Worm (Caenorhabditis elegans) whole organism, L2 larva: Measurements from ENCODE around the gene F36H5.13.

Experiments used
- C34F6.9 ChIP-seq: fragments of 150-350 bp; optimal IDR thresholded peaks from 2 replicates; lab custom pipeline; 2014; ENCODE audit warnings: missing biosample characterization, missing genetic modification characterization
- R02D3.7 ChIP-seq: fragments of 150-350 bp; optimal IDR thresholded peaks from 2 replicates; lab custom pipeline; 2014; ENCODE audit warnings: missing biosample characterization, missing genetic modification characterization
- ZK546.5 ChIP-seq: sonication (generic microtip); optimal IDR thresholded peaks from 2 replicates; lab custom pipeline; 2017; ENCODE audit warnings: missing biosample characterization, missing genetic modification characterization
- alr-1 ChIP-seq: fragments of 150-350 bp; optimal IDR thresholded peaks from 2 replicates; lab custom pipeline; 2014; ENCODE audit warnings: missing biosample characterization, missing genetic modification characterization
- aly-2 ChIP-seq: fragments of 150-350 bp; optimal IDR thresholded peaks from 2 replicates; lab custom pipeline; 2014; ENCODE audit warnings: missing biosample characterization, missing genetic modification characterization
- ama-1 ChIP-seq: fragments of 150-350 bp; optimal IDR thresholded peaks from 2 replicates; lab custom pipeline; 2018; ENCODE audit warnings: inconsistent platforms
- blmp-1 ChIP-seq: sonication (generic microtip); optimal IDR thresholded peaks from 2 replicates; lab custom pipeline; 2017; ENCODE audit warnings: missing genetic modification characterization, mild to moderate bottlenecking, missing compliant biosample characterization, antibody characterized with exemption, moderate library complexity; ENCODE audit not compliant: insufficient read depth
- ceh-16 ChIP-seq: fragments of 150-350 bp; optimal IDR thresholded peaks from 2 replicates; lab custom pipeline; 2014; ENCODE audit warnings: missing biosample characterization, missing genetic modification characterization
- ceh-82 ChIP-seq: fragments of 150-350 bp; optimal IDR thresholded peaks from 2 replicates; lab custom pipeline; 2014; ENCODE audit warnings: missing biosample characterization, missing genetic modification characterization
- crh-2 ChIP-seq: sonication (generic microtip); optimal IDR thresholded peaks from 2 replicates; lab custom pipeline; 2017; ENCODE audit warnings: missing biosample characterization, missing genetic modification characterization
- dmd-4 ChIP-seq: sonication (generic microtip); optimal IDR thresholded peaks from 2 replicates; lab custom pipeline; 2017; ENCODE audit warnings: missing biosample characterization, missing genetic modification characterization
- egl-27 ChIP-seq: sonication (generic microtip); optimal IDR thresholded peaks from 3 replicates; lab custom pipeline; 2017; ENCODE audit warnings: missing biosample characterization, missing genetic modification reagents, missing genetic modification characterization
- elt-3 ChIP-seq: sonication (generic microtip); optimal IDR thresholded peaks from 2 replicates; lab custom pipeline; 2017; ENCODE audit warnings: missing biosample characterization, missing genetic modification characterization
- fos-1 ChIP-seq: fragments of 150-350 bp; optimal IDR thresholded peaks from 2 replicates; lab custom pipeline; 2014; ENCODE audit warnings: missing biosample characterization, missing genetic modification characterization
- gmeb-1 ChIP-seq: fragments of 150-350 bp; optimal IDR thresholded peaks from 2 replicates; lab custom pipeline; 2014; ENCODE audit warnings: missing biosample characterization, missing genetic modification characterization
- lin-11 ChIP-seq: fragments of 150-350 bp; sonication (generic microtip); optimal IDR thresholded peaks from 2 replicates; lab custom pipeline; 2014; ENCODE audit warnings: missing biosample characterization, missing genetic modification characterization, inconsistent platforms, mixed read lengths
- lin-13 ChIP-seq: fragments of 150-350 bp; optimal IDR thresholded peaks from 2 replicates; lab custom pipeline; 2014; ENCODE audit warnings: missing biosample characterization, missing genetic modification reagents, missing genetic modification characterization
- lin-39 ChIP-seq: fragments of 150-350 bp; optimal IDR thresholded peaks from 2 replicates; lab custom pipeline; 2014; ENCODE audit warnings: missing biosample characterization, missing genetic modification reagents, missing genetic modification characterization
- mab-5 ChIP-seq: fragments of 150-350 bp; optimal IDR thresholded peaks from 2 replicates; lab custom pipeline; 2014; ENCODE audit warnings: missing biosample characterization, missing genetic modification characterization
- mbf-1 ChIP-seq: sonication (generic microtip); optimal IDR thresholded peaks from 2 replicates; lab custom pipeline; 2017; ENCODE audit warnings: missing biosample characterization, missing genetic modification characterization
- mdl-1 ChIP-seq, 2 experiments: fragments of 150-350 bp in 1 of 2; sonication (generic microtip) in 1 of 2; optimal IDR thresholded peaks; 2 replicates each; lab custom pipeline; 2017; ENCODE audit warnings: missing biosample characterization in 2 of 2, missing genetic modification characterization in 2 of 2
- nhr-10 ChIP-seq: sonication (generic microtip); optimal IDR thresholded peaks from 2 replicates; lab custom pipeline; 2017; ENCODE audit warnings: missing biosample characterization, missing genetic modification characterization
- nhr-11 ChIP-seq: fragments of 150-350 bp; optimal IDR thresholded peaks from 2 replicates; lab custom pipeline; 2014; ENCODE audit warnings: missing biosample characterization, missing genetic modification characterization
- nhr-12 ChIP-seq: fragments of 150-350 bp; optimal IDR thresholded peaks from 2 replicates; lab custom pipeline; 2014; ENCODE audit warnings: missing biosample characterization, missing genetic modification characterization
- nhr-129 ChIP-seq: fragments of 150-350 bp; optimal IDR thresholded peaks from 2 replicates; lab custom pipeline; 2014; ENCODE audit warnings: missing biosample characterization, missing genetic modification characterization
- nhr-21 ChIP-seq: fragments of 150-350 bp; optimal IDR thresholded peaks from 2 replicates; lab custom pipeline; 2014; ENCODE audit warnings: missing biosample characterization, missing genetic modification characterization
- nhr-23 ChIP-seq: fragments of 150-350 bp; optimal IDR thresholded peaks from 2 replicates; lab custom pipeline; 2014; ENCODE audit warnings: missing biosample characterization, missing genetic modification reagents, missing genetic modification characterization
- nhr-237 ChIP-seq: fragments of 150-350 bp; optimal IDR thresholded peaks from 2 replicates; lab custom pipeline; 2014; ENCODE audit warnings: missing biosample characterization, missing genetic modification characterization
- nhr-25 ChIP-seq: fragments of 150-350 bp; sonication (generic microtip); optimal IDR thresholded peaks from 3 replicates; lab custom pipeline; 2014; ENCODE audit warnings: missing biosample characterization, missing genetic modification characterization
- peb-1 ChIP-seq: fragments of 150-350 bp; optimal IDR thresholded peaks from 2 replicates; lab custom pipeline; 2014; ENCODE audit warnings: missing biosample characterization, missing genetic modification characterization
- skn-1 ChIP-seq: sonication (generic microtip); optimal IDR thresholded peaks from 2 replicates; lab custom pipeline; 2017; ENCODE audit warnings: missing biosample characterization, missing genetic modification characterization
- sma-3 ChIP-seq: sonication (generic microtip); optimal IDR thresholded peaks from 2 replicates; lab custom pipeline; 2016; ENCODE audit warnings: missing genetic modification reagents, missing genetic modification characterization, missing compliant biosample characterization
- sma-9 ChIP-seq, 2 experiments: fragments of 150-350 bp in 1 of 2; sonication (generic microtip) in 1 of 2; optimal IDR thresholded peaks; 2 replicates each; lab custom pipeline; 2014 to 2016; ENCODE audit warnings: missing genetic modification characterization in 2 of 2, mild to moderate bottlenecking in 1 of 2, missing biosample characterization in 1 of 2, missing compliant biosample characterization in 1 of 2, missing genetic modification reagents in 1 of 2, moderate library complexity in 1 of 2
- snpc-4 ChIP-seq: fragments of 150-350 bp; optimal IDR thresholded peaks from 2 replicates; lab custom pipeline; 2014; ENCODE audit warnings: missing biosample characterization, missing genetic modification characterization
- unc-39 ChIP-seq: fragments of 150-350 bp; optimal IDR thresholded peaks from 2 replicates; lab custom pipeline; 2014; ENCODE audit warnings: missing biosample characterization, missing genetic modification characterization
- unc-55 ChIP-seq: fragments of 150-350 bp; sonication (generic microtip); optimal IDR thresholded peaks from 3 replicates; lab custom pipeline; 2014; ENCODE audit warnings: missing biosample characterization, missing genetic modification reagents, missing genetic modification characterization
- ztf-4 ChIP-seq: fragments of 150-350 bp; optimal IDR thresholded peaks from 2 replicates; lab custom pipeline; 2014; ENCODE audit warnings: missing biosample characterization, missing genetic modification characterization

Gene F36H5.13

ce11 chrII:1761564-1761963 lies 11.3 kb upstream of the F36H5.13 start, which contains the start of gene F36H5.4:
Gene F36H5.4, plus strand, starts transcription at chrII:1761864.
- TF ChIP-seq nhr-129 (tag; lab: Kevin White, UChicago) = no peak
- no peak for TF ChIP-seq nhr-25 (tag; lab: Kevin White, UChicago)
- no peak for TF ChIP-seq mab-5
- TF ChIP-seq sma-9 (GFP tag; optimal IDR thresholded peaks at IDR 0.05; lab: Kevin White, UChicago) = no peak
- TF ChIP-seq sma-9 (tag; optimal IDR thresholded peaks at IDR 0.05; lab: Kevin White, UChicago) = no peak
- TF ChIP-seq lin-39 (tag; lab: Kevin White, UChicago) = no peak
- no peak for TF ChIP-seq sma-3 (GFP tag; lab: Kevin White, UChicago)
- TF ChIP-seq C34F6.9 (tag; lab: Kevin White, UChicago) = no peak
- TF ChIP-seq aly-2 (tag; lab: Kevin White, UChicago) = no peak
- TF ChIP-seq nhr-11 = no peak
- TF ChIP-seq peb-1 (tag; lab: Kevin White, UChicago) = no peak
- no peak for TF ChIP-seq egl-27 (tag; lab: Kevin White, UChicago)
- no peak for TF ChIP-seq R02D3.7
- TF ChIP-seq lin-13 (GFP tag; lab: Kevin White, UChicago) = no peak
- TF ChIP-seq nhr-21 (tag; lab: Kevin White, UChicago) = no peak
- TF ChIP-seq dmd-4 (tag; lab: Kevin White, UChicago) = no peak
- no peak for TF ChIP-seq fos-1
- TF ChIP-seq mdl-1 (tag; optimal IDR thresholded peaks at IDR 0.05; lab: Kevin White, UChicago) = no peak
- no peak for TF ChIP-seq ztf-4 (tag; lab: Kevin White, UChicago)
- TF ChIP-seq nhr-23 (tag; lab: Kevin White, UChicago) = no peak

ce11 chrII:1759602-1760001 lies 9.3 kb upstream of the F36H5.13 start, which contains the start of gene F36H5.18:
Gene F36H5.18, plus strand, starts transcription at chrII:1759902.
- no peak for TF ChIP-seq ceh-82 (tag; lab: Kevin White, UChicago)
- no peak for TF ChIP-seq nhr-10 (tag; lab: Kevin White, UChicago)
- no peak for TF ChIP-seq crh-2 (tag; lab: Kevin White, UChicago)
- no peak for TF ChIP-seq ama-1
- no peak for TF ChIP-seq unc-39 (tag; lab: Kevin White, UChicago)
- no peak for TF ChIP-seq gmeb-1 (tag; lab: Kevin White, UChicago)
- TF ChIP-seq, all 48 proteins: peak for 0

ce11 chrII:1757033-1757432 lies 6.7 kb upstream of the F36H5.13 start, which contains the start of gene F36H5.10:
Gene F36H5.10, plus strand, starts transcription at chrII:1757333.
- TF ChIP-seq R02D3.7 = no peak
- no peak for TF ChIP-seq nhr-12
- TF ChIP-seq mbf-1 (tag; lab: Kevin White, UChicago) = no peak
- TF ChIP-seq crh-2 (tag; lab: Kevin White, UChicago) = no peak
- TF ChIP-seq nhr-25 (tag; lab: Kevin White, UChicago) = no peak
- TF ChIP-seq ceh-16 (tag; lab: Kevin White, UChicago) = no peak
- TF ChIP-seq ama-1 = no peak
- TF ChIP-seq snpc-4 (tag; lab: Kevin White, UChicago) = no peak
- TF ChIP-seq elt-3 = no peak
- TF ChIP-seq ZK546.5 (tag; lab: Kevin White, UChicago) = no peak
- no peak for TF ChIP-seq unc-55 (GFP tag; lab: Kevin White, UChicago)
- no peak for TF ChIP-seq sma-3 (GFP tag; lab: Kevin White, UChicago)
- TF ChIP-seq unc-39 (tag; lab: Kevin White, UChicago) = no peak
- TF ChIP-seq alr-1 = no peak
- TF ChIP-seq nhr-237 = no peak
- no peak for TF ChIP-seq blmp-1 (tag; lab: Kevin White, UChicago)
- no peak for TF ChIP-seq nhr-21 (tag; lab: Kevin White, UChicago)

ce11 chrII:1756582-1756981 lies 6.3 kb upstream of the F36H5.13 start, which contains the start of gene fbxb-53:
Gene fbxb-53, plus strand, starts transcription at chrII:1756882.
- TF ChIP-seq lin-39 (tag; lab: Kevin White, UChicago) = no peak

- TF ChIP-seq nhr-21 (tag; lab: Kevin White, UChicago) (no peak), lin-11 (tag; lab: Kevin White, UChicago) (no peak), unc-55 (GFP tag; lab: Kevin White, UChicago) (no peak), ZK546.5 (tag; lab: Kevin White, UChicago) (no peak), skn-1 (no peak), mab-5 (no peak), sma-9 (GFP tag; optimal IDR thresholded peaks at IDR 0.05; lab: Kevin White, UChicago) (no peak), sma-9 (tag; optimal IDR thresholded peaks at IDR 0.05; lab: Kevin White, UChicago) (no peak)
- TF ChIP-seq, all 48 proteins: peak for 0
These were observed 5.8 kb upstream of the F36H5.13 start, which contains the start of gene F36H5.17 for ce11 chrII:1756072-1756471. Gene F36H5.17, minus strand, starts transcription at chrII:1756172.
